Worm (Caenorhabditis elegans) whole organism, late embryonic: ENCODE results near the gene W04E12.3.

Experiments
- C08G9.2 ChIP-seq: sonication (generic microtip); optimal IDR thresholded peaks from 2 replicates; lab custom pipeline; 2016; ENCODE audit warnings: mild to moderate bottlenecking, missing genetic modification characterization, moderate library complexity, missing compliant biosample characterization
- C38D4.7 ChIP-seq: fragments of 200-800 bp; sonication (Bioruptor generic); optimal IDR thresholded peaks from 2 replicates; lab custom pipeline; 2018; ENCODE audit warnings: mild to moderate bottlenecking, missing genetic modification characterization, moderate library complexity, missing compliant biosample characterization
- F13H6.1 ChIP-seq: sonication (generic microtip); optimal IDR thresholded peaks from 2 replicates; lab custom pipeline; 2016; ENCODE audit warnings: missing genetic modification characterization, missing compliant biosample characterization
- K02D7.2 ChIP-seq: sonication (generic microtip); optimal IDR thresholded peaks from 2 replicates; lab custom pipeline; 2017; ENCODE audit warnings: mild to moderate bottlenecking, missing genetic modification characterization, missing compliant biosample characterization
- Y22D7AL.16 ChIP-seq: sonication (generic microtip); optimal IDR thresholded peaks from 2 replicates; lab custom pipeline; 2016; ENCODE audit warnings: missing genetic modification characterization, missing compliant biosample characterization
- ahr-1 ChIP-seq: sonication (generic microtip); optimal IDR thresholded peaks from 2 replicates; lab custom pipeline; 2016; ENCODE audit warnings: missing genetic modification characterization, missing compliant biosample characterization
- ceh-19 ChIP-seq: fragments of 200-800 bp; sonication (Bioruptor generic); optimal IDR thresholded peaks from 2 replicates; lab custom pipeline; 2018; ENCODE audit warnings: mild to moderate bottlenecking, missing genetic modification characterization, missing compliant biosample characterization
- ceh-2 ChIP-seq: sonication (generic microtip); optimal IDR thresholded peaks from 2 replicates; lab custom pipeline; 2016; ENCODE audit warnings: missing genotype, missing genetic modification characterization, missing compliant biosample characterization
- ceh-22 ChIP-seq: sonication (generic microtip); optimal IDR thresholded peaks from 2 replicates; lab custom pipeline; 2017; ENCODE audit warnings: missing biosample characterization, missing genetic modification characterization
- ceh-31 ChIP-seq: sonication (generic microtip); optimal IDR thresholded peaks from 2 replicates; lab custom pipeline; 2016; ENCODE audit warnings: missing genetic modification characterization, missing compliant biosample characterization
- ceh-34 ChIP-seq: sonication (generic microtip); optimal IDR thresholded peaks from 2 replicates; lab custom pipeline; 2016; ENCODE audit warnings: mild to moderate bottlenecking, missing genetic modification characterization, missing compliant biosample characterization
- ceh-45 ChIP-seq: fragments of 200-800 bp; sonication (Bioruptor generic); IDR thresholded peaks from 2 replicates; pipeline ENCODE4 v1.3.6; 2022; ENCODE audit warnings: missing genetic modification reagents, missing genetic modification characterization, missing compliant biosample characterization
- dve-1 ChIP-seq: sonication (generic microtip); optimal IDR thresholded peaks from 2 replicates; lab custom pipeline; 2017; ENCODE audit warnings: antibody characterized with exemption, mild to moderate bottlenecking, missing genetic modification characterization, missing compliant biosample characterization
- elt-2 ChIP-seq: sonication (generic microtip); optimal IDR thresholded peaks from 2 replicates; lab custom pipeline; 2016; ENCODE audit warnings: missing genetic modification reagents, missing genetic modification characterization, missing compliant biosample characterization
- fax-1 ChIP-seq: sonication (generic microtip); optimal IDR thresholded peaks from 2 replicates; lab custom pipeline; 2016; ENCODE audit warnings: missing genotype, missing genetic modification characterization, missing compliant biosample characterization
- fkh-10 ChIP-seq: fragments of 150-350 bp; optimal IDR thresholded peaks from 2 replicates; lab custom pipeline; 2014; ENCODE audit warnings: missing biosample characterization, missing genetic modification reagents, missing genetic modification characterization
- fkh-6 ChIP-seq: sonication (generic microtip); optimal IDR thresholded peaks from 2 replicates; lab custom pipeline; 2016; ENCODE audit warnings: missing genetic modification characterization, missing compliant biosample characterization
- gmeb-2 ChIP-seq: sonication (generic microtip); optimal IDR thresholded peaks from 2 replicates; lab custom pipeline; 2016; ENCODE audit warnings: missing genetic modification characterization, inconsistent platforms, missing compliant biosample characterization
- hlh-6 ChIP-seq: sonication (generic microtip); optimal IDR thresholded peaks from 2 replicates; lab custom pipeline; 2016; ENCODE audit warnings: missing genotype, missing genetic modification characterization, missing compliant biosample characterization
- hlh-8 ChIP-seq: sonication (generic microtip); optimal IDR thresholded peaks from 2 replicates; lab custom pipeline; 2016; ENCODE audit warnings: missing genotype, missing genetic modification characterization, missing compliant biosample characterization
- lim-6 ChIP-seq: sonication (generic microtip); optimal IDR thresholded peaks from 2 replicates; lab custom pipeline; 2016; ENCODE audit warnings: missing genetic modification characterization, missing compliant biosample characterization
- madf-2 ChIP-seq: sonication (generic microtip); optimal IDR thresholded peaks from 2 replicates; lab custom pipeline; 2017; ENCODE audit warnings: missing genetic modification characterization, missing compliant biosample characterization
- nfya-1 ChIP-seq: sonication (generic microtip); optimal IDR thresholded peaks from 2 replicates; lab custom pipeline; 2017; ENCODE audit warnings: missing genetic modification characterization, mild to moderate bottlenecking, missing compliant biosample characterization, antibody characterized with exemption, moderate library complexity
- npax-4 ChIP-seq: sonication (generic microtip); optimal IDR thresholded peaks from 2 replicates; lab custom pipeline; 2016; ENCODE audit warnings: missing genetic modification characterization, missing compliant biosample characterization
- odd-2 ChIP-seq: sonication (generic microtip); optimal IDR thresholded peaks from 2 replicates; lab custom pipeline; 2017; ENCODE audit warnings: antibody characterized with exemption, mild to moderate bottlenecking, missing genetic modification characterization, missing compliant biosample characterization
- pat-9 ChIP-seq: fragments of 200-800 bp; sonication (Bioruptor generic); optimal IDR thresholded peaks from 2 replicates; lab custom pipeline; 2018; ENCODE audit warnings: mild to moderate bottlenecking, missing genetic modification characterization, moderate library complexity, missing compliant biosample characterization
- pax-1 ChIP-seq: fragments of 150-350 bp; optimal IDR thresholded peaks from 2 replicates; lab custom pipeline; 2014; ENCODE audit warnings: missing biosample characterization, missing genetic modification characterization
- pha-2 ChIP-seq: sonication (generic microtip); optimal IDR thresholded peaks from 2 replicates; lab custom pipeline; 2017; ENCODE audit warnings: mild to moderate bottlenecking, missing genetic modification characterization, missing compliant biosample characterization
- pros-1 ChIP-seq: fragments of 150-350 bp; optimal IDR thresholded peaks from 2 replicates; lab custom pipeline; 2014; ENCODE audit warnings: missing biosample characterization, missing genetic modification reagents, missing genetic modification characterization
- ref-2 ChIP-seq: sonication (generic microtip); optimal IDR thresholded peaks from 2 replicates; lab custom pipeline; 2016; ENCODE audit warnings: missing genetic modification characterization, missing compliant biosample characterization
- rnt-1 ChIP-seq: sonication (generic microtip); optimal IDR thresholded peaks from 2 replicates; lab custom pipeline; 2016; ENCODE audit warnings: missing genetic modification characterization, missing compliant biosample characterization
- sdc-2 ChIP-seq: sonication (generic microtip); optimal IDR thresholded peaks from 2 replicates; lab custom pipeline; 2016; ENCODE audit warnings: missing genotype, missing genetic modification characterization, missing compliant biosample characterization
- tbx-2 ChIP-seq: sonication (generic microtip); optimal IDR thresholded peaks from 2 replicates; lab custom pipeline; 2016; ENCODE audit warnings: missing genetic modification characterization, missing compliant biosample characterization
- unc-42 ChIP-seq: sonication (generic microtip); optimal IDR thresholded peaks from 2 replicates; lab custom pipeline; 2016; ENCODE audit warnings: missing genotype, missing genetic modification characterization, missing compliant biosample characterization
- zip-5 ChIP-seq: sonication (generic microtip); optimal IDR thresholded peaks from 2 replicates; lab custom pipeline; 2016; ENCODE audit warnings: missing genetic modification characterization, missing compliant biosample characterization
- ztf-16 ChIP-seq: sonication (generic microtip); optimal IDR thresholded peaks from 2 replicates; lab custom pipeline; 2017; ENCODE audit warnings: missing genetic modification characterization, missing compliant biosample characterization

W04E12.3 gene

DNA sequence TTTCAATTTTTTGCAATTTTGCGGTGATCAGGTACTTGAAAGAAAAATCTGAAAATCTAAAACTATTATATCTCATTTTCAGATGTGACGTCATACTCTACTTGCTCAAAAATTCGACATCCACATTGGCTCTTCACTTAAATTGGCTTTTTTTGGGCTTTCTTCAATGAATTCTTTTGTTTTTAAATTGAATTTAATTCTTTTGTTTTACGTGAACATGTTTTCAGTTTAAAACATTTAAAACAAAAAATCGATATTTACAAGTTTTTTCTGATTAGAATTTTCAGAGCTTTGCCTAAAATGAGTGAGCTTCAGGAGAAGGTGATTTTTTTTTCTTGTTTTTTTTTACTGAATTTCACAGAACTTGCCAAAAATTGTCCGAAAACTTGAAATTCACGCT is at the start of gene W04E12.3:
W04E12.3 (plus strand) TSS at position 301 of the 400 bp plus-strand sequence.
- TF ChIP-seq nfya-1 (tag; lab: Kevin White, UChicago): no peak
- TF ChIP-seq pha-2 (tag; lab: Kevin White, UChicago): no peak
- no peak for TF ChIP-seq dve-1 (tag; lab: Kevin White, UChicago)
- no peak for TF ChIP-seq Y22D7AL.16 (tag; lab: Kevin White, UChicago)
- no peak for TF ChIP-seq pros-1 (tag; lab: Kevin White, UChicago)
- TF ChIP-seq npax-4 (tag; lab: Kevin White, UChicago): no peak
- no peak for TF ChIP-seq rnt-1 (tag; lab: Kevin White, UChicago)
- no peak for TF ChIP-seq ahr-1 (tag; lab: Kevin White, UChicago)
- TF ChIP-seq gmeb-2 (tag; lab: Kevin White, UChicago): no peak
- no peak for TF ChIP-seq ceh-45 (GFP tag; lab: Robert Waterston, UW)
- no peak for TF ChIP-seq ceh-19 (GFP tag; lab: Kevin White, UChicago)
- no peak for TF ChIP-seq tbx-2 (tag; lab: Kevin White, UChicago)

DNA sequence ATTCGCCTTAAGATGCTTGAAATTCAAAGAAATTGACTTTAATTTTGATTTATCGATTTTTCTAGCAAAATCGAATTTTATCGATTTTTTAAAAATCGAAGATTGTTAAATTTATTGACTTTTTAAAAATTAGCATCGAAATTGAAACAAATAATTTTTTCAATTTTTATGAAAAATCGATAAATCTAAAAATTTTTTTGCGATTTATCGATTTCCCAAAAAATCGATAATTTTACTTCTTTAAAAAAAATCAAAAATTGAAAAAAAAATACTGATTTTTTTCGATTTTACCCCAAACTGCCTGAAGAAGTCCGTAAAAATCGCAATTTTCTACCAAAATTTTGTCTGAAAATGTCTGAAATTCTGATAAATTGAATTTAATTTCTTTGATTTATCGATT is 49.8 kb upstream of the W04E12.3 start:
- no peak for TF ChIP-seq unc-42 (tag; lab: Kevin White, UChicago)
- TF ChIP-seq F13H6.1 (tag; lab: Kevin White, UChicago): no peak
- TF ChIP-seq fkh-10: no peak
- TF ChIP-seq ztf-16 (tag; lab: Kevin White, UChicago): no peak
- TF ChIP-seq fax-1: no peak
- no peak for TF ChIP-seq ceh-2 (tag; lab: Kevin White, UChicago)
- no peak for TF ChIP-seq C08G9.2 (tag; lab: Kevin White, UChicago)
- no peak for TF ChIP-seq hlh-8 (tag; lab: Kevin White, UChicago)
- TF ChIP-seq ceh-34 (tag; lab: Kevin White, UChicago): no peak
- TF ChIP-seq ceh-31 (tag; lab: Kevin White, UChicago): no peak
- no peak for TF ChIP-seq pax-1 (tag; lab: Kevin White, UChicago)
- TF ChIP-seq madf-2 (tag; lab: Kevin White, UChicago): no peak
- no peak for TF ChIP-seq npax-4 (tag; lab: Kevin White, UChicago)
- no peak for TF ChIP-seq K02D7.2 (tag; lab: Kevin White, UChicago)
- no peak for TF ChIP-seq hlh-6
- no peak for TF ChIP-seq ref-2
- no peak for TF ChIP-seq sdc-2 (tag; lab: Kevin White, UChicago)
- TF ChIP-seq ceh-45 (GFP tag; lab: Robert Waterston, UW): no peak
- no peak for TF ChIP-seq pha-2 (tag; lab: Kevin White, UChicago)
- TF ChIP-seq dve-1 (tag; lab: Kevin White, UChicago): no peak

DNA sequence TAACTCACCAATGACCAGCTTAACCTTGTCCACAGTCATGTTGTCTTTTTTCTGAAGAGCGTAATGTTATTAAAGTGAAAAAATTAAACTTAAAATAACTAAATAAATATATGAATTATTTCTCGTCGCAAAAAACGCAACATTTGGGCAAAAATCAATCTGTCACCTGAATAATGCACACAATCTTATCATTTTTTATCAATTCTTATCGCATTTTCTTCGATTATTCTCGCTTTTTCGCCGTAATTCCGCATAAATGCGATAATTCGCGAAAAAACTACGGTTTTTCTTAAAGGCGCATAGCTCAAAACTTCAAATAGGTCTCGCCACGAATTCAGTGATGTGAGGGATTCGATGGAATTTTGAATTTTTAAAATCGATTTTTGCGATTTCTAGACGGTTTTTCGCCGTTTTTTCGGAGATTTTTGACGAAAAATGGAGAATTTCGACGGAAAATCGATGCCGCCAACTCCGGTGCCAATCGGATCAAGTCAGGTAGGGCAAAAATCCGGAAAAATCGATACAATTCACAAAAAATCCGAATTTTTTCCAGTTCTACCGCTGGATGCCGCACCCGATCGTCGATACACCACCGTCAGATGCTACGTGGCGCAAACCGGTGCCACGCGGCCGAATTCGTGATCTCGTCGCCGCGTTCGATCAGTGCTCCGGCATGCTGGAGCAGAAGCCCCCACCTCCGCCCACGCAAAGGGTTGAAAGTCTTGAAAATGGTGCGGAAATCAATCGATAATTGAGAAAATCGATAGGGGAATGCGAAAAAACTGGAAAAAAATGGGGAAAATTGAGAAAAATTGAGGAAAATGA is 44.2 kb upstream of the W04E12.3 start, which contains the start of the genes Y43F8C.13 and ani-3:
Y43F8C.13 (minus strand) TSS at position 51 of the 825 bp plus-strand sequence.
ani-3 (plus strand) TSS at position 385 of the 825 bp plus-strand sequence.
- TF ChIP-seq elt-2 (tag; lab: Kevin White, UChicago) (peak; percentile 85), gmeb-2 (tag; lab: Kevin White, UChicago) (no peak), npax-4 (tag; lab: Kevin White, UChicago) (no peak)

DNA sequence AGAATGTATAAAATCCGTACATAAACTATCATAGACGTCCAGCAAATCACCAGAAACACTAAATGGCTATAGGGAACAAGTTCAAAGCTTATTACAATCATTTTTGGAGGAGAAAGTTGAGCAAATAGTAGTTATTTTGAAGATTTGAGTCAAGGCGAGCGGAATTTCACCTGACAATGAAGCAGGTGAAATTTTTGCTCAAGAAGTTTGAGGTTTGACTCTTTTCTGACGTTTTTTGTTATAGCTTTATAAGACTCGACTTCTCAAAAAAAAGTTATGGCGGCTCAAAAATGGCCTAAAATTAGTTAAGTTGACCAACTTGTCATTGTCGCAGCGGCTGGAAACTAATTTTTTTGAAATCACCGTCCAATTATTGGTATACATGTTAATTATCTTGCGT is 32.9 kb upstream of the W04E12.3 start, which contains the start of gene srv-3:
srv-3 (minus strand) TSS at position 101 of the 400 bp plus-strand sequence.
- TF ChIP-seq zip-5 (tag; lab: Kevin White, UChicago) (no peak), Y22D7AL.16 (tag; lab: Kevin White, UChicago) (no peak), C08G9.2 (tag; lab: Kevin White, UChicago) (no peak), pat-9 (no peak), C38D4.7 (no peak), ceh-2 (tag; lab: Kevin White, UChicago) (no peak), fkh-6 (tag; lab: Kevin White, UChicago) (no peak), lim-6 (no peak), ceh-22 (no peak), F13H6.1 (tag; lab: Kevin White, UChicago) (no peak), odd-2 (no peak)
